Fruit fly (Drosophila melanogaster): ENCODE data around the gene CG1582.

DNA sequence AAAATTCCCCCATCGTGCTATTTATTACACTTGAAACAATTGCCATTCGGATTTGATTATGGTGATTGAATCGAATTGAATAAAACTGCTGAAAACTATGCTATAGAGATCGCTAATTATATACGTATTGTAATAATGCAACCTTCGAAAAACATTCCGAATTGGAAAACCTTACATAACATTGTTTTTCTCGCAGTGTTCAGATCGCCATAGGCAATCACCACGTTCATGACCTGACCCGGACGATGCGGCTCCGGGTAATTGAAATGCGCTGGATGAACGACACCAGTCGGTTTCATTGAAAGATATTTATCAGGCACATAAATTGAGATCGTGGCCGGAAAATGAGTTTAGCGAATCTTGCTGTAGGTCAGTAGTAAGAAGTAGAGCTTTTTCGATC lies 16.3 kb downstream of the CG1582 start:
- TF ChIP-seq CG10565 (GFP tag; optimal IDR thresholded peaks at IDR 0.05) (no peak), CG15269 (tag; optimal IDR thresholded peaks at IDR 0.05) (no peak), nmo (GFP tag; optimal IDR thresholded peaks at IDR 0.05) (no peak), CG32772 (GFP tag; IDR thresholded peaks at IDR 0.05) (no peak), Ssrp (tag; optimal IDR thresholded peaks at IDR 0.05) (no peak), Neu2 (GFP tag; optimal IDR thresholded peaks at IDR 0.05; ENCODE audit: borderline replicate concordance) (no peak), al (GFP tag; IDR thresholded peaks at IDR 0.05) (no peak), Nf-YB (GFP tag; optimal IDR thresholded peaks at IDR 0.05) (no peak), bcd (GFP tag; optimal IDR thresholded peaks at IDR 0.05) (no peak), CG11695 (GFP tag; IDR thresholded peaks at IDR 0.05) (no peak), CG3281 (GFP tag; optimal IDR thresholded peaks at IDR 0.05) (no peak), BEAF-32 (GFP tag; optimal IDR thresholded peaks at IDR 0.05) (no peak)

Measured in whole organism, embryonic.